Worm (Caenorhabditis elegans): ENCODE results near the gene hphd-1.

DNA sequence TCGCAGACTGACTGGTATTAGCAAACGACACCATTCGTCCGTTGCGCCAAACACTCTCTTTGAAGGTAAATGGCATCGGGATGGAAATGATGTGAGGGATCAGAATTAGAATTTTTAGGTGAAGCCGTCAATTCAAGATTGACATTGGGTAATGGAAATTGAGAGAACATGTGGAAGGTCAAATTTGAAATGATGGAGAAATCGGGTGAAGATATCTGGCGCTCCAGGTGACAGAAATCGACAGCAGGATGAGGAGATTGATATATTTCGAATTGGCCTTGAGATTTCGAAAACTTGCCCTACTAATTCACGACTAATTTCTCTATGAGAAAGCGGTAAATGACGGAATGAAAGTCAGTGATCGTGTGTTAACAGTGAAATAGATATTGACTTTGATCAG, 26.2 kb upstream of the hphd-1 start:
- no peak for TF ChIP-seq alr-1 (tag; optimal IDR thresholded peaks at IDR 0.05)
- TF ChIP-seq lin-39 (tag; optimal IDR thresholded peaks at IDR 0.05): no peak
- TF ChIP-seq lsy-2 (tag; optimal IDR thresholded peaks at IDR 0.05): no peak
- TF ChIP-seq nhr-6 (tag; optimal IDR thresholded peaks at IDR 0.05): no peak
